Worm (Caenorhabditis elegans): ENCODE measurements around the gene alh-9.

alh-9 gene

ce11 chrIII:5838159-5839046 is 17.4 kb upstream of the alh-9 start (continued):
- TF ChIP-seq ZK546.5 (tag; optimal IDR thresholded peaks at IDR 0.05): no peak
- TF ChIP-seq lsy-2 (tag; optimal IDR thresholded peaks at IDR 0.05): peak; percentile 55 to 58
- peak; percentile 75 for TF ChIP-seq hlh-30 (tag; optimal IDR thresholded peaks at IDR 0.05; ENCODE audit: insufficient read depth)
- peak; percentile 58; the same call in 1 of the 2 replicates for TF ChIP-seq tra-1 (GFP tag; IDR thresholded peaks at IDR 0.05)
- TF ChIP-seq pqm-1 (tag; optimal IDR thresholded peaks at IDR 0.05): peak; percentile 93
- TF ChIP-seq lin-38 (GFP tag; IDR thresholded peaks at IDR 0.05): 0 out of 2 replicates have a peak, but pooled peaks have one; percentile 18
- peak; percentile 72 for TF ChIP-seq mep-1 (tag; optimal IDR thresholded peaks at IDR 0.05)
- no peak for TF ChIP-seq nhr-111 (GFP tag; optimal IDR thresholded peaks at IDR 0.05)
- 0 out of 2 replicates have a peak, but pooled peaks have one; percentile 7 for TF ChIP-seq hmg-1.1 (GFP tag; IDR thresholded peaks at IDR 0.05)
- no peak for TF ChIP-seq D1046.2 (GFP tag; IDR thresholded peaks at IDR 0.05)
- TF ChIP-seq nhr-77 (tag; optimal IDR thresholded peaks at IDR 0.05): peak; percentile 77
- peak; percentile 87 for TF ChIP-seq php-3 (GFP tag; IDR thresholded peaks at IDR 0.05)
- peak; percentile 93 for TF ChIP-seq hlh-11 (tag; optimal IDR thresholded peaks at IDR 0.05)
- peak; percentile 9 for TF ChIP-seq cey-2 (tag; optimal IDR thresholded peaks at IDR 0.05; ENCODE audit: borderline replicate concordance, insufficient read depth)

DNA sequence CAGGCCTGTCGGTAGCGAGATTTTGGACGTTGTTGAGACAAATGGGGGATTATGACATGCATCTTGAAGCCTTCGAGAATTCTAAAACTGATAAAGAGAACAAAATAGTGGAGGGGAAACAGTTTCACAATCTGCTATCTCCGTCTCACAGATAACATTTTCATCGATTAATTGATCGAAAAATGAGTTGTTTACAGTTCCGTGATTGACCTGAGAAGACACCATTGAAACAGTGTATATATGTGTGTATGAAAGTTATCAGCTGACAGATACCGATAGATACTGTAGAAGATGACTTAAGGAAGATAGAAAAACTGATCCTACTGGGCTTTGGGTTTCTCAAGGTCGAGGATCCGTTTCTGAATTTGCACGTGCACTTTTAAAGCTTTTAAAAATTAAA is 16.7 kb upstream of the alh-9 start:
- TF ChIP-seq Y48G9A.11 (GFP tag; IDR thresholded peaks at IDR 0.05) (no peak), spr-1 (tag; optimal IDR thresholded peaks at IDR 0.05) (no peak), saeg-2 (GFP tag; IDR thresholded peaks at IDR 0.05) (no peak), dmd-6 (GFP tag; IDR thresholded peaks at IDR 0.05) (peak; percentile 74), spr-3 (GFP tag; optimal IDR thresholded peaks at IDR 0.05) (no peak), snpc-1.2 (GFP tag; IDR thresholded peaks at IDR 0.05) (no peak), rbr-2 (tag; optimal IDR thresholded peaks at IDR 0.05) (no peak), nhr-41 (GFP tag; IDR thresholded peaks at IDR 0.05) (no peak), lsy-2 (tag; optimal IDR thresholded peaks at IDR 0.05) (peak in 1 of 2 experiments; percentile 1), mdl-1 (tag; optimal IDR thresholded peaks at IDR 0.05) (peak in 1 of 2 experiments; percentile 30), tag-97 (GFP tag; IDR thresholded peaks at IDR 0.05) (no peak), R02D3.7 (tag; optimal IDR thresholded peaks at IDR 0.05) (no peak), hlh-30 (tag; optimal IDR thresholded peaks at IDR 0.05; ENCODE audit: insufficient read depth) (peak; percentile 73), unc-39 (tag; optimal IDR thresholded peaks at IDR 0.05) (no peak), Y105C5A.15 (GFP tag; IDR thresholded peaks at IDR 0.05) (no peak), F37D6.2 (tag; optimal IDR thresholded peaks at IDR 0.05) (no peak), nhr-76 (tag; optimal IDR thresholded peaks at IDR 0.05) (no peak), nhr-42 (GFP tag; IDR thresholded peaks at IDR 0.05) (no peak), mep-1 (tag; optimal IDR thresholded peaks at IDR 0.05) (no peak), hif-1 (tag; optimal IDR thresholded peaks at IDR 0.05) (no peak), lim-7 (GFP tag; IDR thresholded peaks at IDR 0.05) (no peak), T20F7.1 (GFP tag; optimal IDR thresholded peaks at IDR 0.05) (peak; percentile 61), ztf-7 (tag; optimal IDR thresholded peaks at IDR 0.05) (no peak), hlh-11 (tag; optimal IDR thresholded peaks at IDR 0.05) (peak; percentile 62), mes-2 (tag; optimal IDR thresholded peaks at IDR 0.05; ENCODE audit: poor library complexity, severe bottlenecking) (peak; percentile 21), nhr-102 (tag; optimal IDR thresholded peaks at IDR 0.05) (no peak), F49E8.2 (tag; optimal IDR thresholded peaks at IDR 0.05; ENCODE audit: borderline replicate concordance) (no peak), lin-1 (GFP tag; IDR thresholded peaks at IDR 0.05) (0 out of 2 replicates have a peak, but pooled peaks have one; percentile 27), pqm-1 (tag; optimal IDR thresholded peaks at IDR 0.05) (peak; percentile 51), ceh-82 (tag; optimal IDR thresholded peaks at IDR 0.05) (no peak), cey-2 (tag; optimal IDR thresholded peaks at IDR 0.05; ENCODE audit: borderline replicate concordance, insufficient read depth) (no peak), daf-16 (GFP tag; optimal IDR thresholded peaks at IDR 0.05) (peak in 1 of 2 experiments; percentile 53), daf-16 (tag; optimal IDR thresholded peaks at IDR 0.05) (peak; percentile 96), dve-1 (tag; optimal IDR thresholded peaks at IDR 0.05; ENCODE audit: insufficient read depth) (peak; percentile 88), pha-4 (GFP tag; IDR thresholded peaks at IDR 0.05) (no peak), pha-4 (tag; optimal IDR thresholded peaks at IDR 0.05) (no peak), gei-8 (GFP tag; optimal IDR thresholded peaks at IDR 0.05) (no peak), ZK337.2 (GFP tag; IDR thresholded peaks at IDR 0.05) (no peak)

All from whole organism, L4 larva.